Worm (Caenorhabditis elegans): ENCODE results near the gene T24D5.4.
A peak's percentile ranks its signal among the peaks of the same experiment; 100 is the strongest.

Gene T24D5.4

DNA sequence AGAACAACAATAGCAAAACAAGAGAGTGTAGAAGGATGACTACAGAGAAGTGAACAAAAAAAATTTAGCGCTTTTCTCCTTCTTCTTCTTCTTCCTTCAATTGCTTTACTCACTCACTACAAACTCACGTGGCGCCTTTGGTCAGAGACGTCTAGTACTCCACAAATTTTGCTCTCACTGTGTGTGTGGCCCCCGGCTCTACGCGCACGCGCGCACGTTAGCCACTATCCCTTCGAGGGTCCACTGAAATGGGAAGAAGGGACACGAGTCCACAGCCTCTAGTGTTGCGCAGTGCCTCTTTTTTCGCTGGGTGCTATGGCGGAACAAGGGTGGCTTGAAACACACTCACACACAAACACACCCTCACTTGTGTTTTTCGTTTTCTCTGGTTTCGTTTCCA, 32.3 kb downstream of the T24D5.4 start (continued):
- TF ChIP-seq let-526 (GFP tag; IDR thresholded peaks at IDR 0.05) (no peak), ceh-27 (GFP tag; optimal IDR thresholded peaks at IDR 0.05) (peak; percentile 54), hlh-12 (tag; optimal IDR thresholded peaks at IDR 0.05) (no peak), attf-5 (GFP tag; optimal IDR thresholded peaks at IDR 0.05) (peak; percentile 14), ceh-91 (GFP tag; IDR thresholded peaks at IDR 0.05) (no peak), chd-7 (tag; optimal IDR thresholded peaks at IDR 0.05) (peak; percentile 6), tbp1 (GFP tag; optimal IDR thresholded peaks at IDR 0.05) (no peak), B0035.1 (tag; optimal IDR thresholded peaks at IDR 0.05) (no peak), nfyb-1 (GFP tag; IDR thresholded peaks at IDR 0.05) (0 out of 2 replicates have a peak, but pooled peaks have one; percentile 59), him-1 (tag; optimal IDR thresholded peaks at IDR 0.05) (no peak), mcd-1 (GFP tag; IDR thresholded peaks at IDR 0.05) (0 out of 2 replicates have a peak, but pooled peaks have one; percentile 26), Y95B8A.8 (GFP tag; IDR thresholded peaks at IDR 0.05) (0 out of 2 replicates have a peak, but pooled peaks have one; percentile 30)

- no peak for TF ChIP-seq K11D2.4 (GFP tag; IDR thresholded peaks at IDR 0.05)
- TF ChIP-seq cebp-1 (GFP tag; IDR thresholded peaks at IDR 0.05): peak; percentile 37; the same call in 1 of the 2 replicates
- peak; percentile 66 for TF ChIP-seq cebp-1 (tag; optimal IDR thresholded peaks at IDR 0.05)
Observed at ce11 chrX:12630005-12630404, 33.0 kb downstream of the T24D5.4 start.

DNA sequence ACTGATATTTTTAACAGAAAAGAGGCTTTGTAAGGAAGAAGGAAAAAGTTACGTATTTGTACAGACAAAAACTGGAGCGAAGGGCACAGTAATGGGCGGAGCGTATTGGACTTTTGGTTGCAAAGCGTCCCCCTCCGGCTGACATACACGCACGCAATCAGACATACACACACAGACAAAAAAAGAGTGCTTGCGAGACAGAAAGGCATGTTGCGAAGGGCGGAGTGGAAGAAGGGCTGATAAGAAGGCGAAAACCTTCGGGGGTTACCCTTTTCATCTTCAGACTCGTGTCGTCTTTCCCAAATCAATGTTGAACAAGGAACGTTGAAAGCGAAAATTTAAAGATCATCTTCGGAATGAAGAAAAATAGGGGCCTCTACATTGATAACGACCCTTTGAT, 33.6 kb downstream of the T24D5.4 start:
- TF ChIP-seq mes-4 (tag; optimal IDR thresholded peaks at IDR 0.05) (no peak), nhr-179 (tag; optimal IDR thresholded peaks at IDR 0.05) (no peak), T07F8.4 (tag; optimal IDR thresholded peaks at IDR 0.05) (no peak), tbp1 (GFP tag; optimal IDR thresholded peaks at IDR 0.05) (peak; percentile 20), pha-4 (tag; optimal IDR thresholded peaks at IDR 0.05) (no peak), athp-1 (tag; optimal IDR thresholded peaks at IDR 0.05) (no peak), snpc-1.1 (tag; optimal IDR thresholded peaks at IDR 0.05; ENCODE audit: insufficient read depth) (no peak), rcor-1 (GFP tag; IDR thresholded peaks at IDR 0.05) (no peak), F22D6.2 (tag; optimal IDR thresholded peaks at IDR 0.05) (no peak), xnd-1 (tag; optimal IDR thresholded peaks at IDR 0.05) (no peak), hlh-26 (GFP tag; conservative IDR thresholded peaks at IDR 0.05) (no peak), Y53F4B.3 (GFP tag; IDR thresholded peaks at IDR 0.05) (no peak), F55B11.4 (tag; optimal IDR thresholded peaks at IDR 0.05; ENCODE audit: borderline replicate concordance, insufficient read depth) (no peak), nhr-120 (GFP tag; IDR thresholded peaks at IDR 0.05) (no peak), nhr-27 (tag; optimal IDR thresholded peaks at IDR 0.05) (no peak), snpc-1.3 (tag; optimal IDR thresholded peaks at IDR 0.05; ENCODE audit: insufficient read depth) (no peak), nhr-80 (tag; optimal IDR thresholded peaks at IDR 0.05) (peak; percentile 95), attf-3 (GFP tag; conservative IDR thresholded peaks at IDR 0.05) (no peak), dox-1 (GFP tag; IDR thresholded peaks at IDR 0.05) (peak; percentile 67), madf-3 (GFP tag; IDR thresholded peaks at IDR 0.05) (no peak), die-1 (tag; optimal IDR thresholded peaks at IDR 0.05) (no peak), nfyb-1 (GFP tag; IDR thresholded peaks at IDR 0.05) (peak; percentile 65; the same call in 1 of the 2 replicates), ceh-58 (GFP tag; IDR thresholded peaks at IDR 0.05) (no peak), C17E4.6 (GFP tag; IDR thresholded peaks at IDR 0.05) (no peak), repo-1 (tag; optimal IDR thresholded peaks at IDR 0.05) (no peak), ccch-3 (GFP tag; optimal IDR thresholded peaks at IDR 0.05) (no peak), bed-2 (GFP tag; IDR thresholded peaks at IDR 0.05) (no peak), aptf-2 (GFP tag; conservative IDR thresholded peaks at IDR 0.05) (no peak), attf-5 (GFP tag; optimal IDR thresholded peaks at IDR 0.05) (no peak), him-1 (tag; optimal IDR thresholded peaks at IDR 0.05) (no peak), K11D2.4 (GFP tag; IDR thresholded peaks at IDR 0.05) (no peak), hrde-1 (tag; optimal IDR thresholded peaks at IDR 0.05; ENCODE audit: borderline replicate concordance) (no peak), mel-28 (tag; optimal IDR thresholded peaks at IDR 0.05; ENCODE audit: borderline replicate concordance) (no peak), Y53G8AR.9 (GFP tag; conservative IDR thresholded peaks at IDR 0.05) (no peak), F57A8.1 (GFP tag; optimal IDR thresholded peaks at IDR 0.05) (no peak)
